Fruit fly (Drosophila melanogaster): Measurements from ENCODE around the gene Dhc64C.

DNA sequence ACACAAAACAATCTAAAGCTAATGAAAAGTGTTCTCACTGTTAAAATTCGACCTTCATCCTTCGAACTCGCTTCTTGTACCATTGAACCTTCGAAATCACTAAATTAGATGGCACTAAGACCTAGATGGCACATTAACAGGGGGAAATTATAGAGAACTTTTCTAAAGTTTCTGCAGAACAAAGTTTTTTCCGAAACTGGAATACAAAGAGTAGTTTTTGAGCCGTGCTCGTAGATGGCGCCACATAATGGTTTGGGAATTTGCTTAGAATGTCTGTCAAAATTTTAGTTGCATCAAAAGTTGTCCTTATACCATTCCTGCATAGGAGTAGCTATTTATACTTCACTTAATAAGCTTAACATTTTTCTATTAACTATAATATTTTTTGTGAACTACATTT lies 19.7 kb downstream of the Dhc64C start:
- TF ChIP-seq usp (GFP tag; optimal IDR thresholded peaks at IDR 0.05) (no peak), rgr (GFP tag; optimal IDR thresholded peaks at IDR 0.05) (no peak), CG9705 (GFP tag; optimal IDR thresholded peaks at IDR 0.05) (no peak), br (GFP tag; optimal IDR thresholded peaks at IDR 0.05) (no peak), tai (GFP tag; optimal IDR thresholded peaks at IDR 0.05) (no peak), Dif (GFP tag; optimal IDR thresholded peaks at IDR 0.05; ENCODE audit: partially characterized antibody) (no peak), pan (optimal IDR thresholded peaks at IDR 0.05) (no peak), psq (GFP tag; optimal IDR thresholded peaks at IDR 0.05) (no peak)
